Fruit fly (Drosophila melanogaster) whole organism, embryonic: ENCODE measurements around the gene Hexo2.

ENCODE experiments used
- CG11247 ChIP-seq: fragments of 200-800 bp; sonication (Bioruptor generic); IDR thresholded peaks from 2 replicates; pipeline ENCODE4 v1.3.6; 2022; ENCODE audit warnings: missing biosample characterization, missing genetic modification characterization
- CG12104 ChIP-seq: fragments of 200-800 bp; sonication (Bioruptor generic); optimal IDR thresholded peaks from 3 replicates; lab custom pipeline; 2016; ENCODE audit warnings: missing biosample characterization, missing genetic modification characterization
- CG12155 ChIP-seq: fragments of 200-800 bp; sonication (Bioruptor generic); optimal IDR thresholded peaks from 3 replicates; lab custom pipeline; 2016; ENCODE audit warnings: missing biosample characterization, missing genetic modification characterization
- CG12299 ChIP-seq: fragments of 200-800 bp; sonication (Bioruptor generic); optimal IDR thresholded peaks from 2 replicates; lab custom pipeline; 2018; ENCODE audit warnings: missing biosample characterization, mild to moderate bottlenecking, missing genetic modification characterization
- CG12942 ChIP-seq: fragments of 200-800 bp; sonication (Bioruptor generic); optimal IDR thresholded peaks from 3 replicates; lab custom pipeline; 2016; ENCODE audit warnings: missing biosample characterization, missing genetic modification characterization
- CG13296 ChIP-seq: fragments of 200-800 bp; sonication (Bioruptor generic); optimal IDR thresholded peaks from 3 replicates; lab custom pipeline; 2018; ENCODE audit warnings: missing biosample characterization, mild to moderate bottlenecking, missing genetic modification characterization
- CG15479 ChIP-seq: fragments of 200-800 bp; sonication (Bioruptor generic); optimal IDR thresholded peaks from 3 replicates; lab custom pipeline; 2019; ENCODE audit warnings: missing biosample characterization, mild to moderate bottlenecking, missing genetic modification characterization, moderate library complexity
- CG1602 ChIP-seq: fragments of 200-800 bp; sonication (Bioruptor generic); optimal IDR thresholded peaks from 3 replicates; lab custom pipeline; 2016; ENCODE audit warnings: missing biosample characterization, missing genetic modification characterization
- CG30431 ChIP-seq: fragments of 200-800 bp; sonication (Bioruptor generic); optimal IDR thresholded peaks from 2 replicates; lab custom pipeline; 2017; ENCODE audit warnings: missing biosample characterization, missing genetic modification characterization
- CG3163 ChIP-seq: fragments of 200-800 bp; sonication (Bioruptor generic); optimal IDR thresholded peaks from 3 replicates; lab custom pipeline; 2016; ENCODE audit warnings: missing biosample characterization, missing genetic modification characterization
- CG33557 ChIP-seq: fragments of 200-800 bp; sonication (Bioruptor generic); optimal IDR thresholded peaks from 2 replicates; lab custom pipeline; 2019; ENCODE audit warnings: missing biosample characterization, mild to moderate bottlenecking, missing genetic modification characterization, moderate library complexity
- CG3407 ChIP-seq: fragments of 200-800 bp; sonication (Bioruptor generic); optimal IDR thresholded peaks from 2 replicates; lab custom pipeline; 2018; ENCODE audit warnings: missing biosample characterization, mild to moderate bottlenecking, missing genetic modification characterization
- CG4404 ChIP-seq: fragments of 200-800 bp; sonication (Bioruptor generic); IDR thresholded peaks from 2 replicates; pipeline ENCODE4 v1.3.6; 2022; ENCODE audit warnings: missing biosample characterization, missing genetic modification characterization
- CG8290 ChIP-seq, 3 experiments: fragments of 200-800 bp; sonication (Bioruptor generic); optimal IDR thresholded peaks; 2 replicates each; lab custom pipeline; 2016 to 2019; ENCODE audit warnings: missing biosample characterization in 3 of 3, missing genetic modification characterization in 3 of 3, mild to moderate bottlenecking in 2 of 3, moderate library complexity in 1 of 3
- CG8388 ChIP-seq: fragments of 200-800 bp; sonication (Bioruptor generic); optimal IDR thresholded peaks from 2 replicates; lab custom pipeline; 2019; ENCODE audit warnings: missing biosample characterization, mild to moderate bottlenecking, missing genetic modification characterization, moderate library complexity
- CG8944 ChIP-seq: fragments of 200-800 bp; sonication (Bioruptor generic); optimal IDR thresholded peaks from 3 replicates; lab custom pipeline; 2016; ENCODE audit warnings: missing biosample characterization, missing genetic modification characterization
- CG9215 ChIP-seq: fragments of 200-800 bp; sonication (Bioruptor generic); IDR thresholded peaks from 2 replicates; pipeline ENCODE4 v1.3.6; 2022; ENCODE audit warnings: missing biosample characterization, missing genetic modification characterization
- CG9817 ChIP-seq: fragments of 200-800 bp; sonication (Bioruptor generic); optimal IDR thresholded peaks from 2 replicates; lab custom pipeline; 2018; ENCODE audit warnings: missing biosample characterization, mild to moderate bottlenecking, missing genetic modification characterization, moderate library complexity
- CkIIα-i1 ChIP-seq: fragments of 200-800 bp; sonication (Bioruptor generic); IDR thresholded peaks from 2 replicates; pipeline ENCODE4 v1.3.6; 2022; ENCODE audit warnings: missing biosample characterization, missing genetic modification characterization
- Drgx ChIP-seq: fragments of 200-800 bp; sonication (Bioruptor generic); IDR thresholded peaks from 2 replicates; pipeline ENCODE4 v1.3.6; 2022; ENCODE audit warnings: missing biosample characterization, missing genetic modification characterization
- Ets65A ChIP-seq: fragments of 200-800 bp; sonication (Bioruptor generic); peaks from one replicate; lab custom pipeline; 2016; ENCODE audit warnings: missing biosample characterization, missing genetic modification characterization
- HLH54F ChIP-seq: fragments of 200-800 bp; sonication (Bioruptor generic); optimal IDR thresholded peaks from 3 replicates; lab custom pipeline; 2016; ENCODE audit warnings: missing biosample characterization, missing genetic modification characterization
- HmgD ChIP-seq: fragments of 200-800 bp; sonication (Bioruptor generic); optimal IDR thresholded peaks from 3 replicates; lab custom pipeline; 2016; ENCODE audit warnings: missing biosample characterization, missing genetic modification characterization
- Hr3 ChIP-seq: fragments of 200-800 bp; sonication (Bioruptor generic); optimal IDR thresholded peaks from 3 replicates; lab custom pipeline; 2016; ENCODE audit warnings: missing biosample characterization, missing genetic modification characterization
- NC2β ChIP-seq: fragments of 200-800 bp; sonication (Bioruptor generic); optimal IDR thresholded peaks from 2 replicates; lab custom pipeline; 2016; ENCODE audit warnings: missing biosample characterization, missing genetic modification characterization
- NFAT ChIP-seq: fragments of 200-800 bp; sonication (Bioruptor generic); IDR thresholded peaks from 2 replicates; pipeline ENCODE4 v1.3.6; 2022; ENCODE audit warnings: missing biosample characterization, missing genetic modification characterization
- NK7.1 ChIP-seq: fragments of 200-800 bp; sonication (Bioruptor generic); optimal IDR thresholded peaks from 3 replicates; lab custom pipeline; 2016; ENCODE audit warnings: missing biosample characterization, missing genetic modification characterization
- PHDP ChIP-seq: fragments of 200-800 bp; sonication (Bioruptor generic); optimal IDR thresholded peaks from 3 replicates; lab custom pipeline; 2018; ENCODE audit warnings: missing biosample characterization, mild to moderate bottlenecking, missing genetic modification characterization, moderate library complexity
- Spps ChIP-seq: fragments of 200-800 bp; sonication (Bioruptor generic); optimal IDR thresholded peaks from 2 replicates; lab custom pipeline; 2018; ENCODE audit warnings: missing biosample characterization, mild to moderate bottlenecking, missing genetic modification characterization
- Xrp1 ChIP-seq: fragments of 200-800 bp; sonication (Bioruptor generic); IDR thresholded peaks from 2 replicates; pipeline ENCODE4 v1.3.6; 2022; ENCODE audit warnings: missing biosample characterization, missing genetic modification characterization
- aop ChIP-seq: fragments of 200-800 bp; sonication (Bioruptor generic); IDR thresholded peaks from 2 replicates; pipeline ENCODE4 v1.3.6; 2022; ENCODE audit warnings: missing biosample characterization, missing genetic modification characterization
- ap ChIP-seq: fragments of 200-800 bp; sonication (Bioruptor generic); IDR thresholded peaks from 2 replicates; pipeline ENCODE4 v1.3.6; 2022; ENCODE audit warnings: missing biosample characterization, missing genetic modification characterization
- chif ChIP-seq, 2 experiments: fragments of 200-800 bp; sonication (Bioruptor generic); optimal IDR thresholded peaks; 3 replicates each; lab custom pipeline; 2016; ENCODE audit warnings: missing biosample characterization in 2 of 2, missing genetic modification characterization in 2 of 2
- cwo ChIP-seq: fragments of 200-800 bp; sonication (Bioruptor generic); optimal IDR thresholded peaks from 3 replicates; lab custom pipeline; 2017; ENCODE audit warnings: missing biosample characterization, missing genetic modification characterization, mild to moderate bottlenecking, moderate library complexity, missing genetic modification reagents
- danr ChIP-seq: fragments of 200-800 bp; sonication (Bioruptor generic); IDR thresholded peaks from 2 replicates; pipeline ENCODE4 v1.3.6; 2022; ENCODE audit warnings: missing biosample characterization, missing genetic modification characterization
- ems ChIP-seq: fragments of 200-800 bp; sonication (Bioruptor generic); optimal IDR thresholded peaks from 3 replicates; lab custom pipeline; 2016; ENCODE audit warnings: missing biosample characterization, missing genetic modification characterization
- gcm ChIP-seq: fragments of 200-800 bp; sonication (Bioruptor generic); optimal IDR thresholded peaks from 2 replicates; lab custom pipeline; 2019; ENCODE audit warnings: missing biosample characterization, mild to moderate bottlenecking, missing genetic modification characterization, moderate library complexity
- hbn ChIP-seq: fragments of 200-800 bp; sonication (Bioruptor generic); IDR thresholded peaks from 2 replicates; pipeline ENCODE4 v1.3.6; 2022; ENCODE audit warnings: missing biosample characterization, missing genetic modification characterization; ENCODE audit not compliant: partially characterized antibody
- inv ChIP-seq: fragments of 200-800 bp; sonication (Bioruptor generic); IDR thresholded peaks from 2 replicates; pipeline ENCODE4 v1.3.6; 2022; ENCODE audit warnings: missing biosample characterization, missing genetic modification characterization; ENCODE audit not compliant: partially characterized antibody
- knrl ChIP-seq: fragments of 200-800 bp; sonication (Bioruptor generic); IDR thresholded peaks from 3 replicates; pipeline ENCODE4 v1.3.6; 2022; ENCODE audit warnings: missing biosample characterization, missing genetic modification characterization; ENCODE audit not compliant: partially characterized antibody
- maf-S ChIP-seq: fragments of 200-800 bp; sonication (Bioruptor generic); optimal IDR thresholded peaks from 2 replicates; lab custom pipeline; 2016; ENCODE audit warnings: missing biosample characterization, missing genetic modification characterization
- pum ChIP-seq: fragments of 200-800 bp; sonication (Bioruptor generic); optimal IDR thresholded peaks from 2 replicates; lab custom pipeline; 2016; ENCODE audit warnings: missing biosample characterization, missing genetic modification characterization
- ranshi ChIP-seq: fragments of 200-800 bp; sonication (Bioruptor generic); IDR thresholded peaks from 2 replicates; pipeline ENCODE4 v1.3.6; 2022; ENCODE audit warnings: missing biosample characterization, missing genetic modification characterization
- so ChIP-seq: fragments of 200-800 bp; sonication (Bioruptor generic); IDR thresholded peaks from 3 replicates; pipeline ENCODE4 v1.3.6; 2022; ENCODE audit warnings: missing biosample characterization, missing genetic modification characterization
- sr ChIP-seq: fragments of 200-800 bp; sonication (Bioruptor generic); IDR thresholded peaks from 3 replicates; pipeline ENCODE4 v1.3.6; 2022; ENCODE audit warnings: missing biosample characterization, missing genetic modification characterization
- trh ChIP-seq: fragments of 200-800 bp; sonication (Bioruptor generic); optimal IDR thresholded peaks from 2 replicates; lab custom pipeline; 2016; ENCODE audit warnings: missing biosample characterization, missing genetic modification characterization
- ttk ChIP-seq: fragments of 200-800 bp; sonication (Bioruptor generic); IDR thresholded peaks from 2 replicates; pipeline ENCODE4 v2.1.2; 2022; ENCODE audit warnings: missing biosample characterization, missing genetic modification characterization
- tx ChIP-seq: fragments of 200-800 bp; sonication (Bioruptor generic); optimal IDR thresholded peaks from 2 replicates; lab custom pipeline; 2016; ENCODE audit warnings: missing biosample characterization, missing genetic modification characterization
- usp ChIP-seq: fragments of >200 bp; optimal IDR thresholded peaks from 2 replicates; lab custom pipeline; 2017; ENCODE audit warnings: missing biosample characterization, missing genetic modification characterization
- wek ChIP-seq: fragments of 200-800 bp; sonication (Bioruptor generic); optimal IDR thresholded peaks from 3 replicates; lab custom pipeline; 2018; ENCODE audit warnings: missing biosample characterization, mild to moderate bottlenecking, missing genetic modification characterization, moderate library complexity

The Hexo2 gene

dm6 chrX:8681189-8681821, 28.1 kb upstream of the Hexo2 start, which contains the start of gene CAH3 (continued):
- TF ChIP-seq CG1602 (GFP tag; lab: Kevin White, UChicago) (peak; percentile 90), CG9817 (peak; percentile 95), PHDP (tag; lab: Kevin White, UChicago) (peak; percentile 96), Drgx (GFP tag; lab: Robert Waterston, UW) (peak; percentile 94), ranshi (GFP tag; lab: Robert Waterston, UW) (peak; percentile 90), NFAT (peak; percentile 90), CG3407 (GFP tag; lab: Kevin White, UChicago) (peak; percentile 87), CG13296 (GFP tag; lab: Kevin White, UChicago) (peak; percentile 94), inv (GFP tag; lab: Robert Waterston, UW) (no peak), tx (GFP tag; lab: Kevin White, UChicago) (peak; percentile 91), CG12942 (GFP tag; lab: Kevin White, UChicago) (peak; percentile 92), HLH54F (GFP tag; lab: Kevin White, UChicago) (peak; percentile 96), hbn (no peak), CG11247 (GFP tag; lab: Robert Waterston, UW) (peak; percentile 85), CG8290 (GFP tag; optimal IDR thresholded peaks at IDR 0.05; lab: Kevin White, UChicago) (peak; percentile 85), CG8290 (tag; optimal IDR thresholded peaks at IDR 0.05; lab: Kevin White, UChicago) (peak; percentile 86 to 98), pum (GFP tag; lab: Kevin White, UChicago) (peak; percentile 93), CG15479 (peak; percentile 17), CG4404 (GFP tag; lab: Robert Waterston, UW) (peak; percentile 80), cwo (peak; percentile 88), usp (GFP tag; lab: Kevin White, UChicago) (no peak), trh (GFP tag; lab: Kevin White, UChicago) (peak; percentile 69), CG33557 (GFP tag; lab: Kevin White, UChicago) (peak; percentile 96), CG9215 (GFP tag; lab: Robert Waterston, UW) (peak; percentile 84), Spps (tag; lab: Kevin White, UChicago) (peak; percentile 88), knrl (GFP tag; lab: Robert Waterston, UW) (peak; percentile 52; the same call in 1 of the 3 replicates), NK7.1 (GFP tag; lab: Kevin White, UChicago) (peak; percentile 90), gcm (GFP tag; lab: Kevin White, UChicago) (peak; percentile 93), aop (peak; percentile 78), Xrp1 (GFP tag; lab: Robert Waterston, UW) (peak; percentile 94), danr (GFP tag; lab: Robert Waterston, UW) (peak; percentile 83), CG12104 (peak; percentile 90), sr (peak; percentile 64; the same call in 2 of the 3 replicates), CG3163 (GFP tag; lab: Kevin White, UChicago) (peak; percentile 80), CG12155 (GFP tag; lab: Kevin White, UChicago) (peak; percentile 90), Hr3 (GFP tag; lab: Kevin White, UChicago) (peak; percentile 87), so (GFP tag; lab: Robert Waterston, UW) (peak; percentile 91), CkIIα-i1 (GFP tag; lab: Robert Waterston, UW) (peak; percentile 53; the same call in 1 of the 2 replicates), ems (GFP tag; lab: Kevin White, UChicago) (peak; percentile 95), CG30431 (GFP tag; lab: Kevin White, UChicago) (peak; percentile 92), NC2β (peak; percentile 92), CG8388 (GFP tag; lab: Kevin White, UChicago) (peak; percentile 94), ttk (peak; percentile 91), HmgD (peak; percentile 76), CG12299 (tag; lab: Kevin White, UChicago) (peak; percentile 93), maf-S (GFP tag; lab: Kevin White, UChicago) (peak; percentile 90), Ets65A (GFP tag; lab: Kevin White, UChicago) (peak; percentile 97), chif (GFP tag; optimal IDR thresholded peaks at IDR 0.05; lab: Kevin White, UChicago) (peak; percentile 88 to 95), wek (peak; percentile 85), CG8944 (peak; percentile 95), ap (GFP tag; lab: Robert Waterston, UW) (peak; percentile 83)
